Fruit fly (Drosophila melanogaster) whole organism, embryonic: Measurements from ENCODE around the gene Arpc1.

Experiments used
- ATbp ChIP-seq: fragments of 200-800 bp; sonication (Bioruptor generic); optimal IDR thresholded peaks from 2 replicates; lab custom pipeline; 2017; ENCODE audit warnings: missing biosample characterization, mild to moderate bottlenecking, missing genetic modification characterization, missing genetic modification reagents
- Atf-2 ChIP-seq: fragments of 200-800 bp; sonication (Bioruptor generic); optimal IDR thresholded peaks from 2 replicates; lab custom pipeline; 2016; ENCODE audit warnings: missing biosample characterization, missing genetic modification characterization
- BtbVII ChIP-seq: fragments of 200-800 bp; sonication (Bioruptor generic); optimal IDR thresholded peaks from 3 replicates; lab custom pipeline; 2017; ENCODE audit warnings: missing biosample characterization, mild to moderate bottlenecking, missing genetic modification characterization
- CG10267 ChIP-seq: fragments of 200-800 bp; sonication (Bioruptor generic); optimal IDR thresholded peaks from 2 replicates; lab custom pipeline; 2018; ENCODE audit warnings: missing biosample characterization, mild to moderate bottlenecking, missing genetic modification characterization, moderate library complexity
- CG12071 ChIP-seq: fragments of 200-800 bp; sonication (Bioruptor generic); optimal IDR thresholded peaks from 3 replicates; lab custom pipeline; 2018; ENCODE audit warnings: missing biosample characterization, mild to moderate bottlenecking, missing genetic modification characterization
- CG1233 ChIP-seq: fragments of 200-800 bp; sonication (Bioruptor generic); optimal IDR thresholded peaks from 4 replicates; lab custom pipeline; 2018; ENCODE audit warnings: missing biosample characterization, mild to moderate bottlenecking, missing genetic modification characterization
- CG12659 ChIP-seq: fragments of 200-800 bp; sonication (Bioruptor generic); optimal IDR thresholded peaks from 3 replicates; lab custom pipeline; 2017; ENCODE audit warnings: mild to moderate bottlenecking, missing biosample characterization, missing genetic modification reagents, missing genetic modification characterization
- CG14441 ChIP-seq: fragments of 200-800 bp; sonication (Bioruptor generic); IDR thresholded peaks from 2 replicates; pipeline ENCODE4 v1.3.6; 2022; ENCODE audit warnings: missing biosample characterization, missing genetic modification characterization
- CG1529 ChIP-seq: fragments of 200-800 bp; sonication (Bioruptor generic); optimal IDR thresholded peaks from 3 replicates; lab custom pipeline; 2018; ENCODE audit warnings: missing biosample characterization, missing genetic modification characterization
- CG17328 ChIP-seq: fragments of 200-800 bp; sonication (Bioruptor generic); IDR thresholded peaks from 2 replicates; pipeline ENCODE4 v1.3.6; 2022; ENCODE audit warnings: missing biosample characterization, missing genetic modification characterization
- CG2678 ChIP-seq: fragments of 200-800 bp; sonication (Bioruptor generic); optimal IDR thresholded peaks from 3 replicates; lab custom pipeline; 2019; ENCODE audit warnings: missing biosample characterization, mild to moderate bottlenecking, missing genetic modification characterization, moderate library complexity
- CG3407 ChIP-seq: fragments of 200-800 bp; sonication (Bioruptor generic); optimal IDR thresholded peaks from 2 replicates; lab custom pipeline; 2018; ENCODE audit warnings: missing biosample characterization, mild to moderate bottlenecking, missing genetic modification characterization
- CG3838 ChIP-seq: fragments of 200-800 bp; sonication (Bioruptor generic); optimal IDR thresholded peaks from 3 replicates; lab custom pipeline; 2016; ENCODE audit warnings: missing biosample characterization, missing genetic modification characterization
- CG4424 ChIP-seq: fragments of 200-800 bp; sonication (Bioruptor generic); optimal IDR thresholded peaks from 3 replicates; lab custom pipeline; 2016; ENCODE audit warnings: missing biosample characterization, missing genetic modification characterization
- CG6175 ChIP-seq: fragments of 200-800 bp; sonication (Bioruptor generic); IDR thresholded peaks from 3 replicates; pipeline ENCODE4 v1.3.6; 2022; ENCODE audit warnings: missing biosample characterization, missing genetic modification characterization
- CG6683 ChIP-seq: fragments of 200-800 bp; sonication (Bioruptor generic); optimal IDR thresholded peaks from 2 replicates; lab custom pipeline; 2017; ENCODE audit warnings: missing biosample characterization, mild to moderate bottlenecking, missing genetic modification characterization, missing genetic modification reagents
- CG6813 ChIP-seq: fragments of 200-800 bp; sonication (Bioruptor generic); optimal IDR thresholded peaks from 2 replicates; lab custom pipeline; 2017; ENCODE audit warnings: missing biosample characterization, missing genetic modification characterization, mild to moderate bottlenecking, moderate library complexity, missing genetic modification reagents
- CG8290 ChIP-seq, 3 experiments: fragments of 200-800 bp; sonication (Bioruptor generic); optimal IDR thresholded peaks; 2 replicates each; lab custom pipeline; 2016 to 2019; ENCODE audit warnings: missing biosample characterization in 3 of 3, missing genetic modification characterization in 3 of 3, mild to moderate bottlenecking in 2 of 3, moderate library complexity in 1 of 3
- CG8388 ChIP-seq: fragments of 200-800 bp; sonication (Bioruptor generic); optimal IDR thresholded peaks from 2 replicates; lab custom pipeline; 2019; ENCODE audit warnings: missing biosample characterization, mild to moderate bottlenecking, missing genetic modification characterization, moderate library complexity
- CG8924 ChIP-seq: fragments of 200-800 bp; optimal IDR thresholded peaks from 3 replicates; lab custom pipeline; 2019; ENCODE audit warnings: missing biosample characterization, mild to moderate bottlenecking, missing genetic modification characterization, moderate library complexity
- CG9437 ChIP-seq: fragments of 200-800 bp; sonication (Bioruptor generic); optimal IDR thresholded peaks from 2 replicates; lab custom pipeline; 2018; ENCODE audit warnings: missing biosample characterization, mild to moderate bottlenecking, missing genetic modification characterization
- Dfd ChIP-seq, 2 experiments: fragments of >200 bp; optimal IDR thresholded peaks; 2 replicates each; lab custom pipeline; 2017; ENCODE audit warnings: missing biosample characterization in 2 of 2, missing genetic modification characterization in 2 of 2
- Dip3 ChIP-seq: fragments of 200-800 bp; sonication (Bioruptor generic); optimal IDR thresholded peaks from 3 replicates; lab custom pipeline; 2016; ENCODE audit warnings: missing biosample characterization, missing genetic modification characterization
- E2f1 ChIP-seq: fragments of 200-800 bp; sonication (Bioruptor generic); IDR thresholded peaks from 2 replicates; pipeline ENCODE4 v1.3.6; 2022; ENCODE audit warnings: missing biosample characterization, missing genetic modification characterization
- E2f2 ChIP-seq: fragments of 200-800 bp; sonication (Bioruptor generic); IDR thresholded peaks from 2 replicates; pipeline ENCODE4 v1.3.6; 2022; ENCODE audit warnings: missing biosample characterization, missing genetic modification characterization
- Fer1 ChIP-seq: fragments of 200-800 bp; sonication (Bioruptor generic); optimal IDR thresholded peaks from 2 replicates; lab custom pipeline; 2017; ENCODE audit warnings: missing biosample characterization, mild to moderate bottlenecking, missing genetic modification characterization
- H2.0 ChIP-seq: fragments of 200-800 bp; sonication (Bioruptor generic); IDR thresholded peaks from 2 replicates; pipeline ENCODE4 v1.3.6; 2022; ENCODE audit warnings: missing biosample characterization, missing genetic modification characterization
- HLHmδ ChIP-seq: fragments of 200-800 bp; sonication (Bioruptor generic); optimal IDR thresholded peaks from 2 replicates; lab custom pipeline; 2018; ENCODE audit warnings: missing biosample characterization, mild to moderate bottlenecking, missing genetic modification characterization, moderate library complexity
- Hmr ChIP-seq: fragments of 200-800 bp; sonication (Bioruptor generic); optimal IDR thresholded peaks from 3 replicates; lab custom pipeline; 2017; ENCODE audit warnings: mild to moderate bottlenecking, missing biosample characterization, missing genetic modification reagents, missing genetic modification characterization
- Oli ChIP-seq: fragments of 200-800 bp; sonication (Bioruptor generic); optimal IDR thresholded peaks from 2 replicates; lab custom pipeline; 2018; ENCODE audit warnings: missing biosample characterization, mild to moderate bottlenecking, missing genetic modification characterization, moderate library complexity
- Ptx1 ChIP-seq: fragments of 200-800 bp; sonication (Bioruptor generic); IDR thresholded peaks from 2 replicates; pipeline ENCODE4 v1.3.6; 2022; ENCODE audit warnings: missing biosample characterization, missing genetic modification characterization
- Ssrp ChIP-seq: fragments of 200-800 bp; sonication (Bioruptor generic); optimal IDR thresholded peaks from 2 replicates; lab custom pipeline; 2018; ENCODE audit warnings: missing biosample characterization, mild to moderate bottlenecking, missing genetic modification characterization, moderate library complexity
- chn ChIP-seq: fragments of 200-800 bp; sonication (Bioruptor generic); optimal IDR thresholded peaks from 2 replicates; lab custom pipeline; 2016; ENCODE audit warnings: missing biosample characterization, missing genetic modification characterization
- crol ChIP-seq: fragments of 200-800 bp; sonication (Bioruptor generic); IDR thresholded peaks from 2 replicates; pipeline ENCODE4 v1.3.6; 2022; ENCODE audit warnings: missing biosample characterization, missing genetic modification characterization
- dmrt11E ChIP-seq: fragments of 200-800 bp; sonication (Bioruptor generic); optimal IDR thresholded peaks from 3 replicates; lab custom pipeline; 2018; ENCODE audit warnings: missing biosample characterization, mild to moderate bottlenecking, missing genetic modification characterization, moderate library complexity
- eve ChIP-seq, 2 experiments: fragments of >200 bp; optimal IDR thresholded peaks; 2 replicates each; lab custom pipeline; 2017; ENCODE audit warnings: missing biosample characterization in 2 of 2, missing genetic modification characterization in 2 of 2
- fru ChIP-seq: fragments of >200 bp; optimal IDR thresholded peaks from 2 replicates; lab custom pipeline; 2017
- hth ChIP-seq: fragments of >200 bp; optimal IDR thresholded peaks from 2 replicates; lab custom pipeline; 2017; ENCODE audit warnings: inconsistent platforms
- insv ChIP-seq, 2 experiments: fragments of 200-800 bp; sonication (Bioruptor generic); optimal IDR thresholded peaks; 3 replicates each; lab custom pipeline; 2016 to 2018; ENCODE audit warnings: missing biosample characterization in 2 of 2, missing genetic modification characterization in 2 of 2
- kay ChIP-seq: fragments of 200-800 bp; sonication (Bioruptor generic); optimal IDR thresholded peaks from 2 replicates; lab custom pipeline; 2016; ENCODE audit warnings: missing biosample characterization, missing genetic modification characterization
- knrl ChIP-seq: fragments of 200-800 bp; sonication (Bioruptor generic); IDR thresholded peaks from 3 replicates; pipeline ENCODE4 v1.3.6; 2022; ENCODE audit warnings: missing biosample characterization, missing genetic modification characterization; ENCODE audit not compliant: partially characterized antibody
- lbe ChIP-seq: fragments of 200-800 bp; sonication (Bioruptor generic); optimal IDR thresholded peaks from 2 replicates; lab custom pipeline; 2016; ENCODE audit warnings: missing biosample characterization, mild to moderate bottlenecking, missing genetic modification characterization
- lmd ChIP-seq: fragments of 200-800 bp; sonication (Bioruptor generic); IDR thresholded peaks from 2 replicates; pipeline ENCODE4 v1.3.6; 2022; ENCODE audit warnings: missing biosample characterization, missing genetic modification characterization
- luna ChIP-seq: fragments of 200-800 bp; sonication (Bioruptor generic); optimal IDR thresholded peaks from 2 replicates; lab custom pipeline; 2016; ENCODE audit warnings: missing biosample characterization, missing genetic modification characterization
- mirr ChIP-seq: fragments of 200-800 bp; sonication (Bioruptor generic); optimal IDR thresholded peaks from 3 replicates; lab custom pipeline; 2018; ENCODE audit warnings: missing biosample characterization, mild to moderate bottlenecking, missing genetic modification characterization
- nau ChIP-seq: fragments of 200-800 bp; sonication (Bioruptor generic); optimal IDR thresholded peaks from 3 replicates; lab custom pipeline; 2017; ENCODE audit warnings: missing biosample characterization, mild to moderate bottlenecking, missing genetic modification characterization, missing genetic modification reagents
- nmo ChIP-seq: fragments of 200-800 bp; sonication (Bioruptor generic); optimal IDR thresholded peaks from 2 replicates; lab custom pipeline; 2018; ENCODE audit warnings: missing biosample characterization, mild to moderate bottlenecking, missing genetic modification characterization, moderate library complexity
- pb ChIP-seq: fragments of 200-800 bp; sonication (Bioruptor generic); optimal IDR thresholded peaks from 3 replicates; lab custom pipeline; 2016; ENCODE audit warnings: missing biosample characterization, missing genetic modification characterization
- rib ChIP-seq: fragments of 200-800 bp; sonication (Bioruptor generic); IDR thresholded peaks from 2 replicates; pipeline ENCODE4 v1.3.6; 2022; ENCODE audit warnings: missing biosample characterization, missing genetic modification characterization
- sens ChIP-seq: fragments of 200-800 bp; sonication (Bioruptor generic); peaks from one replicate; lab custom pipeline; 2016; ENCODE audit warnings: missing biosample characterization, missing genetic modification characterization
- seq ChIP-seq: fragments of 200-800 bp; sonication (Bioruptor generic); IDR thresholded peaks from 2 replicates; pipeline ENCODE4 v1.3.6; 2022; ENCODE audit warnings: missing biosample characterization, missing genetic modification characterization
- ssp ChIP-seq: fragments of 200-800 bp; sonication (Bioruptor generic); IDR thresholded peaks from 2 replicates; pipeline ENCODE4 v1.3.6; 2022; ENCODE audit warnings: missing biosample characterization, missing genetic modification characterization

Arpc1 gene

dm6 chr2L:13876698-13877097, 47.2 kb upstream of the Arpc1 start (continued):
- TF ChIP-seq CG1529 (GFP tag; lab: Kevin White, UChicago) (peak; percentile 17), CG6175 (GFP tag; lab: Robert Waterston, UW) (no peak), crol (GFP tag; lab: Robert Waterston, UW) (no peak), kay (GFP tag; lab: Kevin White, UChicago) (peak; percentile 13), CG12659 (GFP tag; lab: Kevin White, UChicago) (peak; percentile 16), CG14441 (GFP tag; lab: Robert Waterston, UW) (no peak), nmo (GFP tag; lab: Kevin White, UChicago) (peak; percentile 64), CG8924 (tag; lab: Kevin White, UChicago) (peak; percentile 47), CG4424 (GFP tag; lab: Kevin White, UChicago) (peak; percentile 33), E2f1 (GFP tag; lab: Robert Waterston, UW) (no peak), E2f2 (no peak), dmrt11E (tag; lab: Kevin White, UChicago) (peak; percentile 64), luna (GFP tag; lab: Kevin White, UChicago) (no peak), Oli (peak; percentile 60), BtbVII (GFP tag; lab: Kevin White, UChicago) (no peak), CG10267 (tag; lab: Kevin White, UChicago) (peak; percentile 20), CG6813 (GFP tag; lab: Kevin White, UChicago) (no peak), lbe (GFP tag; lab: Kevin White, UChicago) (no peak), insv (GFP tag; optimal IDR thresholded peaks at IDR 0.05; lab: Kevin White, UChicago) (no peak), CG6683 (GFP tag; lab: Kevin White, UChicago) (no peak), hth (lab: Kevin White, UChicago) (no peak), CG3407 (GFP tag; lab: Kevin White, UChicago) (peak; percentile 24), Ssrp (tag; lab: Kevin White, UChicago) (peak; percentile 57), lmd (peak; percentile 22; the same call in 1 of the 2 replicates), ssp (no peak), Dip3 (no peak), CG1233 (no peak), CG12071 (no peak), knrl (GFP tag; lab: Robert Waterston, UW) (no peak), Hmr (no peak), CG3838 (GFP tag; lab: Kevin White, UChicago) (no peak), ATbp (GFP tag; lab: Kevin White, UChicago) (peak; percentile 42), fru (no peak), Atf-2 (GFP tag; lab: Kevin White, UChicago) (no peak), CG9437 (GFP tag; lab: Kevin White, UChicago) (peak; percentile 19), seq (GFP tag; lab: Robert Waterston, UW) (no peak), CG17328 (GFP tag; lab: Robert Waterston, UW) (peak; percentile 40; the same call in 1 of the 2 replicates), CG8290 (GFP tag; optimal IDR thresholded peaks at IDR 0.05; lab: Kevin White, UChicago) (no peak), CG8290 (tag; optimal IDR thresholded peaks at IDR 0.05; lab: Kevin White, UChicago) (no peak), Ptx1 (GFP tag; lab: Robert Waterston, UW) (0 out of 2 replicates have a peak, but pooled peaks have one; percentile 11), CG8388 (GFP tag; lab: Kevin White, UChicago) (peak; percentile 42), eve (GFP tag; optimal IDR thresholded peaks at IDR 0.05; lab: Kevin White, UChicago) (peak in 1 of 2 experiments; percentile 51), chn (GFP tag; lab: Kevin White, UChicago) (no peak), HLHmδ (GFP tag; lab: Kevin White, UChicago) (no peak), rib (GFP tag; lab: Robert Waterston, UW) (no peak), nau (GFP tag; lab: Kevin White, UChicago) (no peak), H2.0 (no peak), CG2678 (tag; lab: Kevin White, UChicago) (peak; percentile 56), Fer1 (peak; percentile 10), pb (GFP tag; lab: Kevin White, UChicago) (no peak), mirr (GFP tag; lab: Kevin White, UChicago) (no peak), Dfd (GFP tag; optimal IDR thresholded peaks at IDR 0.05; lab: Kevin White, UChicago) (no peak), sens (GFP tag; lab: Kevin White, UChicago) (peak; percentile 84)
